Fruit fly (Drosophila melanogaster) whole organism, embryonic: ENCODE data around the gene CG13062.

ENCODE experiments used
- ATbp ChIP-seq: fragments of 200-800 bp; sonication (Bioruptor generic); optimal IDR thresholded peaks from 2 replicates; lab custom pipeline; 2017; ENCODE audit warnings: missing biosample characterization, mild to moderate bottlenecking, missing genetic modification characterization, missing genetic modification reagents
- Abd-B ChIP-seq: fragments of 200-800 bp; sonication (Bioruptor generic); optimal IDR thresholded peaks from 2 replicates; lab custom pipeline; 2018; ENCODE audit warnings: missing biosample characterization, mild to moderate bottlenecking, missing genetic modification characterization, moderate library complexity
- Atf6 ChIP-seq: fragments of 200-800 bp; sonication (Bioruptor generic); IDR thresholded peaks from 2 replicates; pipeline ENCODE4 v1.3.6; 2022; ENCODE audit warnings: missing biosample characterization, missing genetic modification characterization
- CG10431 ChIP-seq: fragments of 200-800 bp; sonication (Bioruptor generic); optimal IDR thresholded peaks from 3 replicates; lab custom pipeline; 2018; ENCODE audit warnings: missing biosample characterization, mild to moderate bottlenecking, missing genetic modification characterization
- CG10462 ChIP-seq: fragments of 200-800 bp; sonication (Bioruptor generic); optimal IDR thresholded peaks from 2 replicates; lab custom pipeline; 2016; ENCODE audit warnings: missing biosample characterization, missing genetic modification characterization
- CG10543 ChIP-seq: fragments of 200-800 bp; sonication (Bioruptor generic); optimal IDR thresholded peaks from 3 replicates; lab custom pipeline; 2017; ENCODE audit warnings: missing biosample characterization, mild to moderate bottlenecking, missing genetic modification characterization, moderate library complexity
- CG12104 ChIP-seq: fragments of 200-800 bp; sonication (Bioruptor generic); optimal IDR thresholded peaks from 3 replicates; lab custom pipeline; 2016; ENCODE audit warnings: missing biosample characterization, missing genetic modification characterization
- CG13424 ChIP-seq: fragments of 200-800 bp; sonication (Bioruptor generic); optimal IDR thresholded peaks from 2 replicates; lab custom pipeline; 2019; ENCODE audit warnings: missing biosample characterization, mild to moderate bottlenecking, missing genetic modification characterization, moderate library complexity
- CG14441 ChIP-seq: fragments of 200-800 bp; sonication (Bioruptor generic); IDR thresholded peaks from 2 replicates; pipeline ENCODE4 v1.3.6; 2022; ENCODE audit warnings: missing biosample characterization, missing genetic modification characterization
- CG17328 ChIP-seq: fragments of 200-800 bp; sonication (Bioruptor generic); IDR thresholded peaks from 2 replicates; pipeline ENCODE4 v1.3.6; 2022; ENCODE audit warnings: missing biosample characterization, missing genetic modification characterization
- CG18011 ChIP-seq: fragments of 200-800 bp; sonication (Bioruptor generic); optimal IDR thresholded peaks from 2 replicates; lab custom pipeline; 2017; ENCODE audit warnings: missing biosample characterization, missing genetic modification characterization, mild to moderate bottlenecking, moderate library complexity, missing genotype
- CG32532 ChIP-seq: fragments of 200-800 bp; sonication (Bioruptor generic); IDR thresholded peaks from 2 replicates; pipeline ENCODE4 v1.3.6; 2022; ENCODE audit warnings: missing biosample characterization, missing genetic modification characterization
- CG4404 ChIP-seq: fragments of 200-800 bp; sonication (Bioruptor generic); IDR thresholded peaks from 2 replicates; pipeline ENCODE4 v1.3.6; 2022; ENCODE audit warnings: missing biosample characterization, missing genetic modification characterization
- CG8281 ChIP-seq: fragments of 200-800 bp; sonication (Bioruptor generic); optimal IDR thresholded peaks from 2 replicates; lab custom pipeline; 2018; ENCODE audit warnings: missing biosample characterization, mild to moderate bottlenecking, missing genetic modification characterization, moderate library complexity
- CG8388 ChIP-seq: fragments of 200-800 bp; sonication (Bioruptor generic); optimal IDR thresholded peaks from 2 replicates; lab custom pipeline; 2019; ENCODE audit warnings: missing biosample characterization, mild to moderate bottlenecking, missing genetic modification characterization, moderate library complexity
- Dek ChIP-seq: fragments of 200-800 bp; sonication (Bioruptor generic); optimal IDR thresholded peaks from 3 replicates; lab custom pipeline; 2019; ENCODE audit warnings: missing biosample characterization, mild to moderate bottlenecking, missing genetic modification characterization, moderate library complexity
- Dip2 ChIP-seq: fragments of 200-800 bp; sonication (Bioruptor generic); IDR thresholded peaks from 2 replicates; pipeline ENCODE4 v1.3.6; 2022; ENCODE audit warnings: missing biosample characterization, missing genetic modification characterization
- HmgD ChIP-seq: fragments of 200-800 bp; sonication (Bioruptor generic); optimal IDR thresholded peaks from 3 replicates; lab custom pipeline; 2016; ENCODE audit warnings: missing biosample characterization, missing genetic modification characterization
- Hr51 ChIP-seq, 2 experiments: fragments of 200-800 bp; sonication (Bioruptor generic); optimal IDR thresholded peaks; 2 replicates in 1 of 2; 3 replicates in 1 of 2; lab custom pipeline; 2016 to 2018; ENCODE audit warnings: missing biosample characterization in 2 of 2, missing genetic modification characterization in 2 of 2, mild to moderate bottlenecking in 1 of 2, moderate library complexity in 1 of 2
- Meics ChIP-seq: fragments of 200-800 bp; sonication (Bioruptor generic); optimal IDR thresholded peaks from 2 replicates; lab custom pipeline; 2017; ENCODE audit warnings: missing biosample characterization, mild to moderate bottlenecking, missing genetic modification characterization
- Opbp ChIP-seq: fragments of 200-800 bp; sonication (Bioruptor generic); IDR thresholded peaks from 3 replicates; pipeline ENCODE4 v1.3.6; 2022; ENCODE audit warnings: missing biosample characterization, missing genetic modification characterization; ENCODE audit not compliant: partially characterized antibody
- Sin3A ChIP-seq: fragments of >200 bp; optimal IDR thresholded peaks from 2 replicates; lab custom pipeline; 2018
- Trl ChIP-seq, 3 experiments: fragments of >200 bp in 2 of 3; fragments of 200-800 bp in 1 of 3; sonication (Bioruptor generic) in 1 of 3; optimal IDR thresholded peaks; 2 replicates in 1 of 3; 3 replicates in 2 of 3; lab custom pipeline; 2016 to 2017; ENCODE audit warnings: missing biosample characterization in 1 of 3, missing genetic modification characterization in 1 of 3
- YL-1 ChIP-seq: fragments of 200-800 bp; sonication (Bioruptor generic); optimal IDR thresholded peaks from 3 replicates; lab custom pipeline; 2017; ENCODE audit warnings: missing biosample characterization, mild to moderate bottlenecking, missing genetic modification characterization
- ase ChIP-seq: fragments of 200-800 bp; sonication (Bioruptor generic); IDR thresholded peaks from 3 replicates; pipeline ENCODE4 v1.3.6; 2022; ENCODE audit warnings: missing biosample characterization, missing genetic modification characterization
- ash1 ChIP-seq: fragments of 200-800 bp; sonication (Bioruptor generic); optimal IDR thresholded peaks from 2 replicates; lab custom pipeline; 2018; ENCODE audit warnings: missing biosample characterization, mild to moderate bottlenecking, missing genetic modification characterization
- ato ChIP-seq: fragments of 200-800 bp; sonication (Bioruptor generic); IDR thresholded peaks from 2 replicates; pipeline ENCODE4 v1.3.6; 2022; ENCODE audit warnings: missing biosample characterization, missing genetic modification characterization; ENCODE audit not compliant: partially characterized antibody
- croc ChIP-seq: fragments of 200-800 bp; sonication (Bioruptor generic); conservative IDR thresholded peaks from 3 replicates; pipeline ENCODE4 v1.3.6; 2022; ENCODE audit warnings: missing biosample characterization, missing genetic modification characterization
- disco-r ChIP-seq: fragments of 200-800 bp; sonication (Bioruptor generic); optimal IDR thresholded peaks from 2 replicates; lab custom pipeline; 2016; ENCODE audit warnings: missing biosample characterization, missing genetic modification characterization
- gsb-n ChIP-seq: fragments of 200-800 bp; sonication (Bioruptor generic); optimal IDR thresholded peaks from 3 replicates; lab custom pipeline; 2018; ENCODE audit warnings: missing biosample characterization, mild to moderate bottlenecking, missing genetic modification characterization
- hb ChIP-seq: fragments of 200-800 bp; sonication (Bioruptor generic); IDR thresholded peaks from 3 replicates; pipeline ENCODE4 v1.3.6; 2022; ENCODE audit warnings: missing biosample characterization, missing genetic modification characterization; ENCODE audit not compliant: partially characterized antibody
- her ChIP-seq: fragments of 200-800 bp; sonication (Bioruptor generic); optimal IDR thresholded peaks from 2 replicates; lab custom pipeline; 2016; ENCODE audit warnings: missing biosample characterization, missing genetic modification characterization
- insv ChIP-seq, 2 experiments: fragments of 200-800 bp; sonication (Bioruptor generic); optimal IDR thresholded peaks; 3 replicates each; lab custom pipeline; 2016 to 2018; ENCODE audit warnings: missing biosample characterization in 2 of 2, missing genetic modification characterization in 2 of 2
- inv ChIP-seq: fragments of 200-800 bp; sonication (Bioruptor generic); IDR thresholded peaks from 2 replicates; pipeline ENCODE4 v1.3.6; 2022; ENCODE audit warnings: missing biosample characterization, missing genetic modification characterization; ENCODE audit not compliant: partially characterized antibody
- jumu ChIP-seq: fragments of 200-800 bp; sonication (Bioruptor generic); optimal IDR thresholded peaks from 3 replicates; lab custom pipeline; 2016; ENCODE audit warnings: missing biosample characterization, missing genetic modification characterization
- lab ChIP-seq: fragments of 200-800 bp; sonication (Bioruptor generic); optimal IDR thresholded peaks from 3 replicates; lab custom pipeline; 2017; ENCODE audit warnings: missing biosample characterization, missing genetic modification characterization, mild to moderate bottlenecking, moderate library complexity, missing genetic modification reagents
- nerfin-2 ChIP-seq: fragments of 200-800 bp; sonication (Bioruptor generic); IDR thresholded peaks from 2 replicates; pipeline ENCODE4 v1.3.6; 2022; ENCODE audit warnings: missing biosample characterization, missing genetic modification characterization; ENCODE audit not compliant: partially characterized antibody
- org-1 ChIP-seq: fragments of 200-800 bp; sonication (Bioruptor generic); optimal IDR thresholded peaks from 2 replicates; lab custom pipeline; 2017; ENCODE audit warnings: missing biosample characterization, missing genetic modification characterization
- prd ChIP-seq, 3 experiments: fragments of >200 bp in 2 of 3; fragments of 200-800 bp in 1 of 3; sonication (Bioruptor generic) in 1 of 3; optimal IDR thresholded peaks in 2 of 3; IDR thresholded peaks in 1 of 3; 2 replicates in 2 of 3; 3 replicates in 1 of 3; pipeline versions ENCODE4 v1.3.6 to Lab custom; 2017 to 2022; ENCODE audit warnings: missing biosample characterization in 1 of 3, missing genetic modification characterization in 1 of 3
- repo ChIP-seq: fragments of 200-800 bp; sonication (Bioruptor generic); optimal IDR thresholded peaks from 2 replicates; lab custom pipeline; 2016; ENCODE audit warnings: missing biosample characterization, missing genetic modification characterization
- scrt ChIP-seq: fragments of 200-800 bp; sonication (Bioruptor generic); optimal IDR thresholded peaks from 2 replicates; lab custom pipeline; 2018; ENCODE audit warnings: missing biosample characterization, mild to moderate bottlenecking, missing genetic modification characterization, moderate library complexity
- sens ChIP-seq: fragments of 200-800 bp; sonication (Bioruptor generic); peaks from one replicate; lab custom pipeline; 2016; ENCODE audit warnings: missing biosample characterization, missing genetic modification characterization
- slbo ChIP-seq: fragments of 200-800 bp; sonication (Bioruptor generic); IDR thresholded peaks from 2 replicates; pipeline ENCODE4 v1.3.6; 2022; ENCODE audit warnings: missing biosample characterization, missing genetic modification characterization
- sob ChIP-seq: fragments of 200-800 bp; sonication (Bioruptor generic); IDR thresholded peaks from 2 replicates; pipeline ENCODE4 v1.3.6; 2022; ENCODE audit warnings: missing biosample characterization, missing genetic modification characterization
- stc ChIP-seq: fragments of 200-800 bp; sonication (Bioruptor generic); IDR thresholded peaks from 2 replicates; pipeline ENCODE4 v1.3.6; 2022; ENCODE audit warnings: missing biosample characterization, missing genetic modification characterization
- sug ChIP-seq: fragments of 200-800 bp; optimal IDR thresholded peaks from 2 replicates; lab custom pipeline; 2019; ENCODE audit warnings: missing biosample characterization, mild to moderate bottlenecking, missing genetic modification characterization, moderate library complexity
- tin ChIP-seq: fragments of 200-800 bp; sonication (Bioruptor generic); optimal IDR thresholded peaks from 3 replicates; lab custom pipeline; 2016; ENCODE audit warnings: missing biosample characterization, missing genetic modification characterization
- trh ChIP-seq: fragments of 200-800 bp; sonication (Bioruptor generic); optimal IDR thresholded peaks from 2 replicates; lab custom pipeline; 2016; ENCODE audit warnings: missing biosample characterization, missing genetic modification characterization
- unpg ChIP-seq: fragments of 200-800 bp; sonication (Bioruptor generic); optimal IDR thresholded peaks from 3 replicates; lab custom pipeline; 2018; ENCODE audit warnings: missing biosample characterization, mild to moderate bottlenecking, missing genetic modification characterization, moderate library complexity
- usp ChIP-seq: fragments of >200 bp; optimal IDR thresholded peaks from 2 replicates; lab custom pipeline; 2017; ENCODE audit warnings: missing biosample characterization, missing genetic modification characterization

CG13062 gene

dm6 chr3L:16309972-16310371 lies 4.1 kb upstream of the CG13062 start (continued):
- no peak for TF ChIP-seq CG12104 (GFP tag; lab: Kevin White, UChicago)
- TF ChIP-seq YL-1 (GFP tag; lab: Kevin White, UChicago): no peak
- no peak for TF ChIP-seq gsb-n
- TF ChIP-seq repo (GFP tag; lab: Kevin White, UChicago): no peak
- no peak for TF ChIP-seq inv
- TF ChIP-seq sens: no peak
- no peak for TF ChIP-seq Trl (optimal IDR thresholded peaks at IDR 0.05; lab: Kevin White, UChicago)
- TF ChIP-seq Trl (GFP tag; optimal IDR thresholded peaks at IDR 0.05; lab: Kevin White, UChicago): peak; percentile 38
- TF ChIP-seq CG14441 (GFP tag; lab: Robert Waterston, UW): no peak
- no peak for TF ChIP-seq CG13424 (tag; lab: Kevin White, UChicago)
- TF ChIP-seq sug (tag; lab: Kevin White, UChicago): no peak
- TF ChIP-seq sob (GFP tag; lab: Robert Waterston, UW): peak; percentile 46; the same call in 1 of the 2 replicates
- no peak for TF ChIP-seq CG10543 (GFP tag; lab: Kevin White, UChicago)
- TF ChIP-seq insv (GFP tag; optimal IDR thresholded peaks at IDR 0.05; lab: Kevin White, UChicago): no peak
- TF ChIP-seq stc: no peak
- TF ChIP-seq Hr51 (GFP tag; optimal IDR thresholded peaks at IDR 0.05; lab: Kevin White, UChicago): no peak
- no peak for TF ChIP-seq CG18011 (GFP tag; lab: Kevin White, UChicago)
- no peak for TF ChIP-seq croc (GFP tag; lab: Robert Waterston, UW)
- TF ChIP-seq CG10431 (GFP tag; lab: Kevin White, UChicago): no peak
- no peak for TF ChIP-seq ase (GFP tag; lab: Robert Waterston, UW)
- TF ChIP-seq CG4404 (GFP tag; lab: Robert Waterston, UW): no peak
- peak; percentile 40 for TF ChIP-seq her (GFP tag; lab: Kevin White, UChicago)
- TF ChIP-seq trh: no peak
- TF ChIP-seq ash1: no peak
- TF ChIP-seq slbo (GFP tag; lab: Robert Waterston, UW): peak; percentile 72
- TF ChIP-seq Meics: peak; percentile 30
- TF ChIP-seq usp (GFP tag; lab: Kevin White, UChicago): no peak
- TF ChIP-seq Dip2 (GFP tag; lab: Robert Waterston, UW): no peak
- TF ChIP-seq nerfin-2 (GFP tag; lab: Robert Waterston, UW): no peak
- TF ChIP-seq disco-r (GFP tag; lab: Kevin White, UChicago): no peak
- no peak for TF ChIP-seq CG17328 (GFP tag; lab: Robert Waterston, UW)
- no peak for TF ChIP-seq tin (GFP tag; lab: Kevin White, UChicago)
- TF ChIP-seq CG32532: 0 out of 2 replicates have a peak, but pooled peaks have one; percentile 6
- TF ChIP-seq jumu: peak; percentile 21
- no peak for TF ChIP-seq ato (GFP tag; lab: Robert Waterston, UW)
- peak; percentile 20 for TF ChIP-seq unpg (GFP tag; lab: Kevin White, UChicago)
- peak; percentile 37 for TF ChIP-seq org-1
- TF ChIP-seq ATbp (GFP tag; lab: Kevin White, UChicago): no peak
- TF ChIP-seq CG8388: no peak
- no peak for TF ChIP-seq HmgD
- peak; percentile 72 for TF ChIP-seq lab
- no peak for TF ChIP-seq Sin3A (lab: Kevin White, UChicago)
- no peak for TF ChIP-seq CG10462 (GFP tag; lab: Kevin White, UChicago)
- TF ChIP-seq hb: no peak
- no peak for TF ChIP-seq Abd-B (GFP tag; lab: Kevin White, UChicago)
- no peak for TF ChIP-seq prd (optimal IDR thresholded peaks at IDR 0.05; lab: Kevin White, UChicago)
- no peak for TF ChIP-seq prd (GFP tag; IDR thresholded peaks at IDR 0.05; lab: Robert Waterston, UW)
- no peak for TF ChIP-seq Dek (tag; lab: Kevin White, UChicago)
- no peak for TF ChIP-seq Atf6 (GFP tag; lab: Robert Waterston, UW)
- no peak for TF ChIP-seq scrt (GFP tag; lab: Kevin White, UChicago)
- TF ChIP-seq CG8281 (tag; lab: Kevin White, UChicago): no peak
- TF ChIP-seq Opbp (GFP tag; lab: Robert Waterston, UW): no peak
